In genomic region chrIV:11036222-11036621, ce11 we compare ENCODE assay signal across 8 worm cellular contexts.
TF ChIP-seq lines count a peak whose summit lies in the region.

Gene fkb-1, plus strand, starts transcription at chrIV:11036582.

TF ChIP-seq in whole organism, L1 larva, 84 proteins besides CTCF, POLR2A, EP300 and RAD21 (continues in another document):
- TF ChIP-seq nhr-28 (tag; optimal IDR thresholded peaks at IDR 0.05; lab: Kevin White, UChicago) (no peak), mef-2 (tag; optimal IDR thresholded peaks at IDR 0.05; lab: Kevin White, UChicago) (no peak), ets-5 (GFP tag; IDR thresholded peaks at IDR 0.05; lab: Robert Waterston, UW) (no peak), zip-4 (GFP tag; optimal IDR thresholded peaks at IDR 0.05; lab: Kevin White, UChicago) (no peak), nhr-77 (tag; optimal IDR thresholded peaks at IDR 0.05; lab: Kevin White, UChicago) (peak; percentile 39), unc-86 (tag; optimal IDR thresholded peaks at IDR 0.05; lab: Kevin White, UChicago) (peak; percentile 56), sptf-1 (tag; optimal IDR thresholded peaks at IDR 0.05; lab: Kevin White, UChicago) (no peak), blmp-1 (tag; optimal IDR thresholded peaks at IDR 0.05; lab: Kevin White, UChicago) (peak; percentile 29), hlh-17 (GFP tag; optimal IDR thresholded peaks at IDR 0.05; lab: Kevin White, UChicago; ENCODE audit: borderline replicate concordance) (no peak), zag-1 (tag; optimal IDR thresholded peaks at IDR 0.05; lab: Kevin White, UChicago) (no peak), lsy-2 (tag; optimal IDR thresholded peaks at IDR 0.05; lab: Kevin White, UChicago) (peak; percentile 82 to 85)

TF ChIP-seq in whole organism, L2 larva, 48 proteins besides CTCF, POLR2A, EP300 and RAD21 (continues in another document):
- TF ChIP-seq lin-39 (tag; optimal IDR thresholded peaks at IDR 0.05; lab: Kevin White, UChicago) (no peak), snpc-4 (tag; optimal IDR thresholded peaks at IDR 0.05; lab: Kevin White, UChicago) (no peak), nhr-21 (tag; optimal IDR thresholded peaks at IDR 0.05; lab: Kevin White, UChicago) (peak; percentile 19), sem-4 (tag; optimal IDR thresholded peaks at IDR 0.05; lab: Kevin White, UChicago) (peak; percentile 42), sma-3 (GFP tag; optimal IDR thresholded peaks at IDR 0.05; lab: Kevin White, UChicago) (peak; percentile 32), aly-2 (tag; optimal IDR thresholded peaks at IDR 0.05; lab: Kevin White, UChicago) (no peak), ceh-16 (tag; optimal IDR thresholded peaks at IDR 0.05; lab: Kevin White, UChicago) (no peak), nhr-6 (tag; optimal IDR thresholded peaks at IDR 0.05; lab: Kevin White, UChicago) (peak; percentile 45), C34F6.9 (tag; optimal IDR thresholded peaks at IDR 0.05; lab: Kevin White, UChicago) (peak; percentile 87), F13H6.1 (tag; optimal IDR thresholded peaks at IDR 0.05; lab: Kevin White, UChicago) (peak; percentile 59), elt-1 (tag; optimal IDR thresholded peaks at IDR 0.05; lab: Kevin White, UChicago) (no peak), lsy-2 (tag; optimal IDR thresholded peaks at IDR 0.05; lab: Kevin White, UChicago) (peak; percentile 49 to 83)

TF ChIP-seq in whole organism, L3 larva, 47 proteins besides CTCF, POLR2A, EP300 and RAD21 (continues in another document):
- peak; percentile 44 for TF ChIP-seq jun-1 (tag; optimal IDR thresholded peaks at IDR 0.05; lab: Kevin White, UChicago)
- peak; percentile 16 for TF ChIP-seq pqm-1 (tag; optimal IDR thresholded peaks at IDR 0.05; lab: Kevin White, UChicago)
- TF ChIP-seq lsy-12 (tag; optimal IDR thresholded peaks at IDR 0.05; lab: Kevin White, UChicago) = peak; percentile 45
- no peak for TF ChIP-seq ztf-4 (tag; optimal IDR thresholded peaks at IDR 0.05; lab: Kevin White, UChicago)
- no peak for TF ChIP-seq nhr-12 (tag; optimal IDR thresholded peaks at IDR 0.05; lab: Kevin White, UChicago)
- TF ChIP-seq elt-3 (tag; optimal IDR thresholded peaks at IDR 0.05; lab: Kevin White, UChicago) = no peak
- TF ChIP-seq mdl-1 (tag; optimal IDR thresholded peaks at IDR 0.05; lab: Kevin White, UChicago) = no peak
- no peak for TF ChIP-seq egl-27 (tag; optimal IDR thresholded peaks at IDR 0.05; lab: Kevin White, UChicago)
- no peak for TF ChIP-seq nhr-43 (tag; optimal IDR thresholded peaks at IDR 0.05; lab: Kevin White, UChicago; ENCODE audit: poor library complexity, severe bottlenecking)
- TF ChIP-seq pha-4 (tag; optimal IDR thresholded peaks at IDR 0.05; lab: Kevin White, UChicago) = peak; percentile 87
- no peak for TF ChIP-seq ztf-11 (tag; optimal IDR thresholded peaks at IDR 0.05; lab: Kevin White, UChicago)
- no peak for TF ChIP-seq nhr-28 (tag; optimal IDR thresholded peaks at IDR 0.05; lab: Kevin White, UChicago)

TF ChIP-seq in whole organism, L4 larva, 104 proteins besides CTCF, POLR2A, EP300 and RAD21 (continues in another document):
- TF ChIP-seq nhr-76 (tag; optimal IDR thresholded peaks at IDR 0.05; lab: Kevin White, UChicago) (no peak), hlh-11 (tag; optimal IDR thresholded peaks at IDR 0.05; lab: Kevin White, UChicago) (peak; percentile 65), hlh-30 (tag; optimal IDR thresholded peaks at IDR 0.05; lab: Kevin White, UChicago; ENCODE audit: insufficient read depth) (peak; percentile 38), madf-9 (GFP tag; conservative IDR thresholded peaks at IDR 0.05; lab: Robert Waterston, UW) (no peak), Y75B8A.6 (GFP tag; IDR thresholded peaks at IDR 0.05; lab: Robert Waterston, UW) (no peak), fkh-10 (GFP tag; optimal IDR thresholded peaks at IDR 0.05; lab: Kevin White, UChicago) (no peak), set-16 (GFP tag; IDR thresholded peaks at IDR 0.05; lab: Robert Waterston, UW) (no peak), cey-2 (tag; optimal IDR thresholded peaks at IDR 0.05; lab: Kevin White, UChicago; ENCODE audit: borderline replicate concordance, insufficient read depth) (no peak), saeg-2 (GFP tag; IDR thresholded peaks at IDR 0.05; lab: Robert Waterston, UW) (no peak), T20F7.1 (GFP tag; optimal IDR thresholded peaks at IDR 0.05; lab: Kevin White, UChicago) (no peak), php-3 (GFP tag; IDR thresholded peaks at IDR 0.05; lab: Robert Waterston, UW) (no peak), ceh-82 (tag; optimal IDR thresholded peaks at IDR 0.05; lab: Kevin White, UChicago) (no peak)

TF ChIP-seq in whole organism, early embryonic, 17 proteins besides CTCF, POLR2A, EP300 and RAD21:
- TF ChIP-seq F13C5.2 (tag; optimal IDR thresholded peaks at IDR 0.05; lab: Kevin White, UChicago) (peak; percentile 8), ets-7 (tag; optimal IDR thresholded peaks at IDR 0.05; lab: Kevin White, UChicago) (no peak), hmbx-1 (tag; optimal IDR thresholded peaks at IDR 0.05; lab: Kevin White, UChicago) (no peak), tbx-37 (GFP tag; conservative IDR thresholded peaks at IDR 0.05; lab: Robert Waterston, UW) (no peak), aly-1 (tag; optimal IDR thresholded peaks at IDR 0.05; lab: Kevin White, UChicago) (no peak), ceh-36 (tag; optimal IDR thresholded peaks at IDR 0.05; lab: Kevin White, UChicago) (no peak)

TF ChIP-seq in whole organism, late embryonic, 69 proteins besides CTCF, POLR2A, EP300 and RAD21:
- TF ChIP-seq pax-1 (tag; optimal IDR thresholded peaks at IDR 0.05; lab: Kevin White, UChicago) = peak; percentile 60
- TF ChIP-seq sox-2 (GFP tag; IDR thresholded peaks at IDR 0.05; lab: Robert Waterston, UW) = no peak
- TF ChIP-seq nfya-1 (tag; optimal IDR thresholded peaks at IDR 0.05; lab: Kevin White, UChicago) = peak; percentile 35
- no peak for TF ChIP-seq npax-4 (tag; optimal IDR thresholded peaks at IDR 0.05; lab: Kevin White, UChicago)
- peak; percentile 19 for TF ChIP-seq elt-2 (tag; optimal IDR thresholded peaks at IDR 0.05; lab: Kevin White, UChicago)

TF ChIP-seq in whole organism, mixed stage, embryonic, 35 proteins besides CTCF, POLR2A, EP300 and RAD21:
- no peak for TF ChIP-seq unc-120 (tag; optimal IDR thresholded peaks at IDR 0.05; lab: Kevin White, UChicago; ENCODE audit: poor library complexity, severe bottlenecking)
- no peak for TF ChIP-seq nhr-2 (tag; optimal IDR thresholded peaks at IDR 0.05; lab: Kevin White, UChicago)
- no peak for TF ChIP-seq nhr-28 (tag; optimal IDR thresholded peaks at IDR 0.05; lab: Kevin White, UChicago)
- TF ChIP-seq sem-2 (GFP tag; optimal IDR thresholded peaks at IDR 0.05; lab: Kevin White, UChicago) = no peak
- TF ChIP-seq flh-1 (GFP tag; optimal IDR thresholded peaks at IDR 0.05; lab: Kevin White, UChicago) = no peak
- TF ChIP-seq elt-3 (tag; optimal IDR thresholded peaks at IDR 0.05; lab: Kevin White, UChicago) = no peak
- TF ChIP-seq pha-4 (tag; optimal IDR thresholded peaks at IDR 0.05; lab: Kevin White, UChicago) = no peak
- TF ChIP-seq ceh-83 (GFP tag; optimal IDR thresholded peaks at IDR 0.05; lab: Kevin White, UChicago) = no peak
- no peak for TF ChIP-seq sptf-1 (tag; optimal IDR thresholded peaks at IDR 0.05; lab: Kevin White, UChicago)
- TF ChIP-seq elt-1 (tag; optimal IDR thresholded peaks at IDR 0.05; lab: Kevin White, UChicago; ENCODE audit: borderline replicate concordance, insufficient read depth) = no peak
- no peak for TF ChIP-seq bed-3 (GFP tag; optimal IDR thresholded peaks at IDR 0.05; lab: Kevin White, UChicago)
- no peak for TF ChIP-seq mls-2 (tag; optimal IDR thresholded peaks at IDR 0.05; lab: Kevin White, UChicago)
- peak; percentile 5 for TF ChIP-seq mep-1 (tag; optimal IDR thresholded peaks at IDR 0.05; lab: Kevin White, UChicago)
- no peak for TF ChIP-seq ces-1 (GFP tag; optimal IDR thresholded peaks at IDR 0.05; lab: Kevin White, UChicago)
- no peak for TF ChIP-seq snpc-4 (tag; optimal IDR thresholded peaks at IDR 0.05; lab: Kevin White, UChicago)
- TF ChIP-seq lin-13 (tag; optimal IDR thresholded peaks at IDR 0.05; lab: Kevin White, UChicago) = peak; percentile 80
- TF ChIP-seq ham-2 (GFP tag; optimal IDR thresholded peaks at IDR 0.05; lab: Kevin White, UChicago) = no peak
- TF ChIP-seq lsy-2 (tag; optimal IDR thresholded peaks at IDR 0.05; lab: Kevin White, UChicago) = no peak
- no peak for TF ChIP-seq unc-39 (tag; optimal IDR thresholded peaks at IDR 0.05; lab: Kevin White, UChicago)
- TF ChIP-seq hlh-1 (tag; optimal IDR thresholded peaks at IDR 0.05; lab: Kevin White, UChicago) = peak; percentile 3

TF ChIP-seq in whole organism, young adult, 124 proteins besides CTCF, POLR2A, EP300 and RAD21:
- TF ChIP-seq snpc-4 (GFP tag; optimal IDR thresholded peaks at IDR 0.05; lab: Kevin White, UChicago) (no peak), snpc-4 (tag; optimal IDR thresholded peaks at IDR 0.05; lab: Kevin White, UChicago) (peak in 1 of 4 experiments; percentile 2), nhr-179 (tag; optimal IDR thresholded peaks at IDR 0.05; lab: Kevin White, UChicago) (no peak), cebp-1 (GFP tag; IDR thresholded peaks at IDR 0.05; lab: Robert Waterston, UW) (no peak), cebp-1 (tag; optimal IDR thresholded peaks at IDR 0.05; lab: Kevin White, UChicago) (peak; percentile 47), lin-54 (GFP tag; optimal IDR thresholded peaks at IDR 0.05; lab: Kevin White, UChicago) (peak; percentile 20), ztf-18 (tag; optimal IDR thresholded peaks at IDR 0.05; lab: Kevin White, UChicago) (peak; percentile 91), akir-1 (GFP tag; optimal IDR thresholded peaks at IDR 0.05; lab: Kevin White, UChicago) (no peak), lin-35 (GFP tag; optimal IDR thresholded peaks at IDR 0.05; lab: Kevin White, UChicago) (peak in 1 of 3 experiments; percentile 50), let-607 (tag; optimal IDR thresholded peaks at IDR 0.05; lab: Kevin White, UChicago) (peak; percentile 67 to 79), mel-28 (tag; optimal IDR thresholded peaks at IDR 0.05; lab: Kevin White, UChicago; ENCODE audit: borderline replicate concordance) (no peak), mcd-1 (GFP tag; IDR thresholded peaks at IDR 0.05; lab: Robert Waterston, UW) (peak; percentile 54), dox-1 (GFP tag; IDR thresholded peaks at IDR 0.05; lab: Robert Waterston, UW) (peak; percentile 60), lsl-1 (GFP tag; optimal IDR thresholded peaks at IDR 0.05; lab: Kevin White, UChicago) (peak; percentile 20), lin-40 (tag; optimal IDR thresholded peaks at IDR 0.05; lab: Kevin White, UChicago) (peak; percentile 56), nhr-80 (tag; optimal IDR thresholded peaks at IDR 0.05; lab: Kevin White, UChicago) (peak; percentile 48), hmg-1.2 (GFP tag; IDR thresholded peaks at IDR 0.05; lab: Robert Waterston, UW) (peak; percentile 46; the same call in 1 of the 2 replicates)
